Fruit fly (Drosophila melanogaster) whole organism, prepupa: ENCODE measurements around the gene Ctu2.

Experiments used
- Blimp-1 ChIP-seq: fragments of 200-800 bp; sonication (Bioruptor generic); optimal IDR thresholded peaks from 3 replicates; lab custom pipeline; 2017; ENCODE audit warnings: missing biosample characterization, missing genetic modification characterization, mild to moderate bottlenecking, moderate library complexity, missing genetic modification reagents
- CG10631 ChIP-seq: fragments of 200-800 bp; sonication (Bioruptor generic); optimal IDR thresholded peaks from 2 replicates; lab custom pipeline; 2016; ENCODE audit warnings: missing biosample characterization, missing genetic modification characterization
- CG11762 ChIP-seq: fragments of 200-800 bp; sonication (Bioruptor generic); optimal IDR thresholded peaks from 3 replicates; lab custom pipeline; 2016; ENCODE audit warnings: missing biosample characterization, missing genetic modification characterization; ENCODE audit not compliant: insufficient read depth
- CG11902 ChIP-seq: fragments of 200-800 bp; sonication (Bioruptor generic); optimal IDR thresholded peaks from 3 replicates; lab custom pipeline; 2016; ENCODE audit warnings: missing biosample characterization, missing genetic modification characterization
- CG15336 ChIP-seq: fragments of 200-800 bp; sonication (Bioruptor generic); IDR thresholded peaks from 2 replicates; pipeline ENCODE4 v1.3.6; 2022; ENCODE audit warnings: missing biosample characterization, missing genetic modification characterization
- CG1621 ChIP-seq: fragments of 200-800 bp; sonication (Bioruptor generic); optimal IDR thresholded peaks from 3 replicates; lab custom pipeline; 2018; ENCODE audit warnings: missing biosample characterization, mild to moderate bottlenecking, missing genetic modification characterization
- CG32006 ChIP-seq: fragments of 200-800 bp; sonication (Bioruptor generic); optimal IDR thresholded peaks from 3 replicates; lab custom pipeline; 2017; ENCODE audit warnings: missing biosample characterization, mild to moderate bottlenecking, missing genetic modification characterization
- CG34406 ChIP-seq: fragments of 200-800 bp; sonication (Bioruptor generic); optimal IDR thresholded peaks from 3 replicates; lab custom pipeline; 2016; ENCODE audit warnings: missing biosample characterization, missing genetic modification characterization
- CG3919 ChIP-seq: fragments of 200-800 bp; sonication (Bioruptor generic); optimal IDR thresholded peaks from 3 replicates; lab custom pipeline; 2016; ENCODE audit warnings: missing biosample characterization, missing genetic modification characterization
- CG6163 ChIP-seq: fragments of 200-800 bp; sonication (Bioruptor generic); IDR thresholded peaks from 3 replicates; pipeline ENCODE4 v1.3.6; 2022; ENCODE audit warnings: missing biosample characterization, missing genetic modification characterization
- CG6276 ChIP-seq: fragments of 200-800 bp; sonication (Bioruptor generic); optimal IDR thresholded peaks from 2 replicates; lab custom pipeline; 2017; ENCODE audit warnings: missing biosample characterization, mild to moderate bottlenecking, missing genetic modification characterization
- CG6792 ChIP-seq: fragments of 200-800 bp; sonication (Bioruptor generic); optimal IDR thresholded peaks from 3 replicates; lab custom pipeline; 2016; ENCODE audit warnings: missing biosample characterization, missing genetic modification characterization
- CG6808 ChIP-seq: fragments of 200-800 bp; sonication (Bioruptor generic); optimal IDR thresholded peaks from 3 replicates; lab custom pipeline; 2017; ENCODE audit warnings: missing biosample characterization, missing genetic modification characterization, mild to moderate bottlenecking, moderate library complexity, missing genetic modification reagents
- CG6854 ChIP-seq: fragments of 200-800 bp; sonication (Bioruptor generic); optimal IDR thresholded peaks from 2 replicates; lab custom pipeline; 2017; ENCODE audit warnings: missing biosample characterization, mild to moderate bottlenecking, missing genetic modification characterization
- CG7368 ChIP-seq: fragments of 200-800 bp; sonication (Bioruptor generic); optimal IDR thresholded peaks from 3 replicates; lab custom pipeline; 2016; ENCODE audit warnings: missing biosample characterization, missing genetic modification characterization
- CG8632 ChIP-seq: fragments of 200-800 bp; sonication (Bioruptor generic); optimal IDR thresholded peaks from 3 replicates; lab custom pipeline; 2016; ENCODE audit warnings: missing biosample characterization, missing genetic modification characterization
- CG9139 ChIP-seq: fragments of 200-800 bp; sonication (Bioruptor generic); optimal IDR thresholded peaks from 3 replicates; lab custom pipeline; 2017; ENCODE audit warnings: missing biosample characterization, mild to moderate bottlenecking, missing genetic modification characterization
- Eip78C ChIP-seq: fragments of 200-800 bp; sonication (Bioruptor generic); peaks from one replicate; lab custom pipeline; 2016; ENCODE audit warnings: missing biosample characterization, missing genetic modification characterization
- Ets21C ChIP-seq: fragments of 200-800 bp; sonication (Bioruptor generic); optimal IDR thresholded peaks from 3 replicates; lab custom pipeline; 2016; ENCODE audit warnings: missing biosample characterization, missing genetic modification characterization
- Gug ChIP-seq: fragments of 200-800 bp; sonication (Bioruptor generic); IDR thresholded peaks from 2 replicates; pipeline ENCODE4 v1.3.6; 2022; ENCODE audit warnings: missing biosample characterization, missing genetic modification characterization
- Hr38 ChIP-seq: sonication (Bioruptor generic); optimal IDR thresholded peaks from 2 replicates; lab custom pipeline; 2016; ENCODE audit warnings: missing biosample characterization, missing genetic modification characterization
- Hr39 ChIP-seq: fragments of 200-800 bp; sonication (Bioruptor generic); optimal IDR thresholded peaks from 2 replicates; lab custom pipeline; 2016; ENCODE audit warnings: missing biosample characterization, missing genetic modification characterization
- Smox ChIP-seq: fragments of 200-800 bp; sonication (Bioruptor generic); optimal IDR thresholded peaks from 3 replicates; lab custom pipeline; 2016; ENCODE audit warnings: missing biosample characterization, missing genetic modification characterization
- Sox102F ChIP-seq: fragments of 200-800 bp; sonication (Bioruptor generic); optimal IDR thresholded peaks from 2 replicates; lab custom pipeline; 2016; ENCODE audit warnings: missing biosample characterization, mild to moderate bottlenecking, missing genetic modification characterization
- Sox14 ChIP-seq: fragments of 200-800 bp; sonication (Bioruptor generic); optimal IDR thresholded peaks from 3 replicates; lab custom pipeline; 2016; ENCODE audit warnings: missing biosample characterization, missing genetic modification characterization
- Sox15 ChIP-seq: fragments of 200-800 bp; sonication (Bioruptor generic); optimal IDR thresholded peaks from 3 replicates; lab custom pipeline; 2016; ENCODE audit warnings: missing biosample characterization, missing genetic modification characterization
- achi ChIP-seq: fragments of 200-800 bp; sonication (Bioruptor generic); optimal IDR thresholded peaks from 3 replicates; lab custom pipeline; 2016; ENCODE audit warnings: missing biosample characterization, missing genetic modification characterization
- acj6 ChIP-seq: fragments of 200-800 bp; sonication (Bioruptor generic); optimal IDR thresholded peaks from 3 replicates; lab custom pipeline; 2016; ENCODE audit warnings: missing biosample characterization, missing genetic modification characterization
- cyc ChIP-seq: fragments of 200-800 bp; sonication (Bioruptor generic); optimal IDR thresholded peaks from 3 replicates; lab custom pipeline; 2016; ENCODE audit warnings: missing biosample characterization, missing genetic modification characterization
- dsx ChIP-seq: fragments of 200-800 bp; optimal IDR thresholded peaks from 3 replicates; lab custom pipeline; 2019; ENCODE audit warnings: missing biosample characterization, mild to moderate bottlenecking, missing genetic modification characterization, moderate library complexity; ENCODE audit not compliant: poor library complexity, severe bottlenecking
- esn ChIP-seq: fragments of 200-800 bp; sonication (Bioruptor generic); optimal IDR thresholded peaks from 2 replicates; lab custom pipeline; 2016; ENCODE audit warnings: missing biosample characterization, mild to moderate bottlenecking, missing genetic modification characterization, moderate library complexity
- fd59A ChIP-seq: fragments of 200-800 bp; sonication (Bioruptor generic); optimal IDR thresholded peaks from 2 replicates; lab custom pipeline; 2017; ENCODE audit warnings: missing biosample characterization, mild to moderate bottlenecking, missing genetic modification characterization, missing genetic modification reagents
- fkh ChIP-seq: fragments of 200-800 bp; sonication (Bioruptor generic); optimal IDR thresholded peaks from 3 replicates; lab custom pipeline; 2017; ENCODE audit warnings: missing biosample characterization, mild to moderate bottlenecking, missing genetic modification characterization, moderate library complexity
- salr ChIP-seq, 2 experiments: fragments of 200-800 bp; sonication (Bioruptor generic); optimal IDR thresholded peaks; 3 replicates each; lab custom pipeline; 2016 to 2018; ENCODE audit warnings: missing biosample characterization in 2 of 2, missing genetic modification characterization in 2 of 2, mild to moderate bottlenecking in 1 of 2
- spab ChIP-seq: fragments of 200-800 bp; sonication (Bioruptor generic); optimal IDR thresholded peaks from 2 replicates; lab custom pipeline; 2017; ENCODE audit warnings: missing biosample characterization, mild to moderate bottlenecking, missing genetic modification characterization, missing genetic modification reagents
- ss ChIP-seq, 2 experiments: fragments of 200-800 bp; sonication (Bioruptor generic); optimal IDR thresholded peaks; 2 replicates in 1 of 2; 3 replicates in 1 of 2; lab custom pipeline; 2017 to 2018; ENCODE audit warnings: mild to moderate bottlenecking in 2 of 2, missing biosample characterization in 2 of 2, missing genetic modification characterization in 2 of 2, moderate library complexity in 1 of 2
- svp ChIP-seq: fragments of 200-800 bp; sonication (Bioruptor generic); peaks from one replicate; lab custom pipeline; 2016; ENCODE audit warnings: missing biosample characterization, missing genetic modification characterization

The Ctu2 gene

dm6 chr2L:19463405-19463804 is 29.6 kb downstream of the Ctu2 start (continued):
- no peak for TF ChIP-seq Blimp-1 (GFP tag; lab: Kevin White, UChicago)
- no peak for TF ChIP-seq Smox (GFP tag; lab: Kevin White, UChicago)
- peak; percentile 84 for TF ChIP-seq Eip78C
- TF ChIP-seq Sox15 (GFP tag; lab: Kevin White, UChicago) = no peak
- no peak for TF ChIP-seq CG7368
- no peak for TF ChIP-seq esn (GFP tag; lab: Kevin White, UChicago)
- TF ChIP-seq CG34406 (GFP tag; lab: Kevin White, UChicago) = no peak
- no peak for TF ChIP-seq Sox102F (GFP tag; lab: Kevin White, UChicago)
- no peak for TF ChIP-seq achi (GFP tag; lab: Kevin White, UChicago)
- no peak for TF ChIP-seq fkh (GFP tag; lab: Kevin White, UChicago)
- TF ChIP-seq Ets21C (GFP tag; lab: Kevin White, UChicago) = no peak
- TF ChIP-seq CG6163 (GFP tag; lab: Robert Waterston, UW) = no peak

- TF ChIP-seq Blimp-1 (GFP tag; lab: Kevin White, UChicago) (no peak), svp (no peak), acj6 (GFP tag; lab: Kevin White, UChicago) (no peak), fd59A (GFP tag; lab: Kevin White, UChicago) (no peak), CG11762 (no peak), Hr39 (no peak), CG6163 (GFP tag; lab: Robert Waterston, UW) (no peak)
These were observed 30.2 kb downstream of the Ctu2 start for dm6 chr2L:19462898-19463297.

- no peak for TF ChIP-seq CG11762
- TF ChIP-seq svp = peak; percentile 5
- TF ChIP-seq CG6808 = no peak
- TF ChIP-seq CG9139 (GFP tag; lab: Kevin White, UChicago) = no peak
- TF ChIP-seq CG11902 (GFP tag; lab: Kevin White, UChicago) = no peak
These were observed 33.6 kb downstream of the Ctu2 start for dm6 chr2L:19459404-19459803.

dm6 chr2L:19457890-19458580 is 35.0 kb downstream of the Ctu2 start:
- TF ChIP-seq Sox14 (GFP tag; lab: Kevin White, UChicago) (no peak), CG1621 (no peak), CG32006 (no peak), esn (GFP tag; lab: Kevin White, UChicago) (no peak), cyc (no peak), CG7368 (no peak), CG11902 (GFP tag; lab: Kevin White, UChicago) (no peak), CG6854 (no peak), CG8632 (GFP tag; lab: Kevin White, UChicago) (no peak), acj6 (GFP tag; lab: Kevin White, UChicago) (no peak), ss (GFP tag; optimal IDR thresholded peaks at IDR 0.05; lab: Kevin White, UChicago) (no peak), Gug (GFP tag; lab: Robert Waterston, UW) (no peak), salr (GFP tag; optimal IDR thresholded peaks at IDR 0.05; lab: Kevin White, UChicago) (no peak), dsx (no peak), CG15336 (no peak), achi (GFP tag; lab: Kevin White, UChicago) (no peak), CG10631 (no peak), svp (no peak), CG6276 (no peak), CG9139 (GFP tag; lab: Kevin White, UChicago) (no peak)
- TF ChIP-seq, all 60 proteins: peak for 0

dm6 chr2L:19455723-19456122 is 37.3 kb downstream of the Ctu2 start:
- TF ChIP-seq Sox15 (GFP tag; lab: Kevin White, UChicago) = no peak
- peak; percentile 4 for TF ChIP-seq dsx
- no peak for TF ChIP-seq Hr38 (GFP tag; lab: Kevin White, UChicago)
- TF ChIP-seq Gug (GFP tag; lab: Robert Waterston, UW) = no peak
- TF ChIP-seq spab (GFP tag; lab: Kevin White, UChicago) = no peak
- TF ChIP-seq Blimp-1 (GFP tag; lab: Kevin White, UChicago) = no peak
- no peak for TF ChIP-seq CG3919
- no peak for TF ChIP-seq CG6792 (GFP tag; lab: Kevin White, UChicago)
